Worm (Caenorhabditis elegans): ENCODE data around the gene apc-2.

apc-2 gene

DNA sequence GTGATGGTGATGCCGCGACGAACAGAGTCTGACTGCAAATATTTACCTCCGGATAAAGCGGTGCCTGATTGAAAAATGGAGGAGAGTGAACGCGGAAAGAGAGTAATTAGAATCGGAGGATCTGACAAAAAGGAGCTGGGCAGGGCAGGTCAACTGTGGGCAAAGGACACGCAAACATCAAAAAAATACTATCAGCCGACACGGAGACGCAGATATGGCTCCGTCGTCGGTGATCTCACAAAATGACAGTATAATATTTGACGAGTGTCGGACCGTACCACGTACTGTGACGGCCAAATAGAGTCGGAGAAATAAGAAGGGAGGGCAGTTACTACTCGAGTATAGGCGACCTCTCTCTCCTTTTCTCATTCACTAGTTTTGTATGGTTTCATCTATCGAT is 52.1 kb downstream of the apc-2 start:
- TF ChIP-seq nhr-237 (tag; optimal IDR thresholded peaks at IDR 0.05) (no peak), ama-1 (optimal IDR thresholded peaks at IDR 0.05) (no peak), tbx-2 (tag; optimal IDR thresholded peaks at IDR 0.05) (no peak), aly-2 (tag; optimal IDR thresholded peaks at IDR 0.05) (no peak), ceh-82 (tag; optimal IDR thresholded peaks at IDR 0.05) (no peak), mdl-1 (tag; optimal IDR thresholded peaks at IDR 0.05) (no peak), daf-12 (tag; optimal IDR thresholded peaks at IDR 0.05) (no peak), pha-4 (tag; optimal IDR thresholded peaks at IDR 0.05) (peak; percentile 85)
